Worm (Caenorhabditis elegans) whole organism, midembryonic: ENCODE measurements around the gene col-130.

Source experiments
- tab-1 ChIP-seq: fragments of 200-800 bp; sonication (Bioruptor generic); IDR thresholded peaks from 2 replicates; pipeline ENCODE4 v1.3.6; 2022; ENCODE audit warnings: missing genetic modification characterization, missing compliant biosample characterization
- ztf-23 ChIP-seq: fragments of 200-800 bp; sonication (Bioruptor generic); IDR thresholded peaks from 2 replicates; pipeline ENCODE4 v1.3.6; 2022; ENCODE audit warnings: missing genetic modification reagents, missing genetic modification characterization, missing compliant biosample characterization
- ztf-29 ChIP-seq: fragments of 200-800 bp; sonication (Bioruptor generic); IDR thresholded peaks from 2 replicates; pipeline ENCODE4 v1.3.6; 2022; ENCODE audit warnings: missing genetic modification reagents, missing genetic modification characterization, missing compliant biosample characterization

- TF ChIP-seq tab-1: no peak
- no peak for TF ChIP-seq ztf-29 (GFP tag; lab: Robert Waterston, UW)
- TF ChIP-seq ztf-23: no peak
These were observed 7.1 kb upstream of the col-130 start, which contains the start of gene irg-4 for ce11 chrIV:12435442-12435841.
